Worm (Caenorhabditis elegans): Measurements from ENCODE around the gene frpr-14.
A peak's percentile ranks its signal among the peaks of the same experiment; 100 is the strongest.

frpr-14 gene

ce11 chrII:621141-621540 lies 29.6 kb upstream of the frpr-14 start:
- TF ChIP-seq ref-1 (GFP tag; conservative IDR thresholded peaks at IDR 0.05) (no peak), med-1 (GFP tag; optimal IDR thresholded peaks at IDR 0.05; ENCODE audit: insufficient read depth) (no peak), ztf-23 (GFP tag; IDR thresholded peaks at IDR 0.05) (no peak), cog-1 (tag; optimal IDR thresholded peaks at IDR 0.05) (no peak), T22C8.4 (GFP tag; IDR thresholded peaks at IDR 0.05) (no peak), tab-1 (GFP tag; IDR thresholded peaks at IDR 0.05) (no peak), klf-2 (GFP tag; conservative IDR thresholded peaks at IDR 0.05) (no peak), flt-1 (GFP tag; IDR thresholded peaks at IDR 0.05) (no peak), ztf-29 (GFP tag; IDR thresholded peaks at IDR 0.05) (no peak)

ce11 chrII:622478-622877 lies 28.3 kb upstream of the frpr-14 start:
- TF ChIP-seq cog-1 (tag; optimal IDR thresholded peaks at IDR 0.05) (no peak), ztf-23 (GFP tag; IDR thresholded peaks at IDR 0.05) (no peak), klf-2 (GFP tag; conservative IDR thresholded peaks at IDR 0.05) (no peak), flt-1 (GFP tag; IDR thresholded peaks at IDR 0.05) (0 out of 2 replicates have a peak, but pooled peaks have one; percentile 12), med-1 (GFP tag; optimal IDR thresholded peaks at IDR 0.05; ENCODE audit: insufficient read depth) (no peak), ref-1 (GFP tag; conservative IDR thresholded peaks at IDR 0.05) (no peak), ztf-29 (GFP tag; IDR thresholded peaks at IDR 0.05) (peak; percentile 37; the same call in 1 of the 2 replicates), tab-1 (GFP tag; IDR thresholded peaks at IDR 0.05) (no peak), T22C8.4 (GFP tag; IDR thresholded peaks at IDR 0.05) (no peak)

ce11 chrII:624443-624842 lies 26.3 kb upstream of the frpr-14 start, which contains the start of gene T04B8.5:
Gene T04B8.5 (minus strand): TSS chrII:624543.
- TF ChIP-seq cog-1 (tag; optimal IDR thresholded peaks at IDR 0.05) (no peak), flt-1 (GFP tag; IDR thresholded peaks at IDR 0.05) (no peak), T22C8.4 (GFP tag; IDR thresholded peaks at IDR 0.05) (no peak), klf-2 (GFP tag; conservative IDR thresholded peaks at IDR 0.05) (no peak), ztf-23 (GFP tag; IDR thresholded peaks at IDR 0.05) (no peak), med-1 (GFP tag; optimal IDR thresholded peaks at IDR 0.05; ENCODE audit: insufficient read depth) (no peak), tab-1 (GFP tag; IDR thresholded peaks at IDR 0.05) (no peak), ztf-29 (GFP tag; IDR thresholded peaks at IDR 0.05) (no peak), ref-1 (GFP tag; conservative IDR thresholded peaks at IDR 0.05) (no peak)

ce11 chrII:625926-626325 lies 24.8 kb upstream of the frpr-14 start:
- TF ChIP-seq med-1 (GFP tag; optimal IDR thresholded peaks at IDR 0.05; ENCODE audit: insufficient read depth) (no peak), klf-2 (GFP tag; conservative IDR thresholded peaks at IDR 0.05) (no peak), T22C8.4 (GFP tag; IDR thresholded peaks at IDR 0.05) (no peak), ztf-29 (GFP tag; IDR thresholded peaks at IDR 0.05) (no peak), flt-1 (GFP tag; IDR thresholded peaks at IDR 0.05) (no peak), ztf-23 (GFP tag; IDR thresholded peaks at IDR 0.05) (no peak), ref-1 (GFP tag; conservative IDR thresholded peaks at IDR 0.05) (no peak), tab-1 (GFP tag; IDR thresholded peaks at IDR 0.05) (no peak), cog-1 (tag; optimal IDR thresholded peaks at IDR 0.05) (no peak)

ce11 chrII:627205-627604 lies 23.6 kb upstream of the frpr-14 start, which contains the start of gene arrd-1:
Gene arrd-1 (plus strand): TSS chrII:627505.
- no peak for TF ChIP-seq med-1 (GFP tag; optimal IDR thresholded peaks at IDR 0.05; ENCODE audit: insufficient read depth)
- TF ChIP-seq tab-1 (GFP tag; IDR thresholded peaks at IDR 0.05), result no peak
- TF ChIP-seq T22C8.4 (GFP tag; IDR thresholded peaks at IDR 0.05), result no peak
- TF ChIP-seq flt-1 (GFP tag; IDR thresholded peaks at IDR 0.05), result no peak
- TF ChIP-seq ztf-29 (GFP tag; IDR thresholded peaks at IDR 0.05), result no peak
- TF ChIP-seq ztf-23 (GFP tag; IDR thresholded peaks at IDR 0.05), result no peak
- TF ChIP-seq cog-1 (tag; optimal IDR thresholded peaks at IDR 0.05), result no peak
- TF ChIP-seq klf-2 (GFP tag; conservative IDR thresholded peaks at IDR 0.05), result no peak
- TF ChIP-seq ref-1 (GFP tag; conservative IDR thresholded peaks at IDR 0.05), result no peak

ce11 chrII:627913-628312 lies 22.8 kb upstream of the frpr-14 start:
- TF ChIP-seq cog-1 (tag; optimal IDR thresholded peaks at IDR 0.05) (no peak), ref-1 (GFP tag; conservative IDR thresholded peaks at IDR 0.05) (no peak), klf-2 (GFP tag; conservative IDR thresholded peaks at IDR 0.05) (no peak), flt-1 (GFP tag; IDR thresholded peaks at IDR 0.05) (no peak), ztf-29 (GFP tag; IDR thresholded peaks at IDR 0.05) (no peak), tab-1 (GFP tag; IDR thresholded peaks at IDR 0.05) (no peak), T22C8.4 (GFP tag; IDR thresholded peaks at IDR 0.05) (no peak), med-1 (GFP tag; optimal IDR thresholded peaks at IDR 0.05; ENCODE audit: insufficient read depth) (no peak), ztf-23 (GFP tag; IDR thresholded peaks at IDR 0.05) (no peak)

ce11 chrII:629454-629853 lies 21.3 kb upstream of the frpr-14 start:
- 0 out of 2 replicates have a peak, but pooled peaks have one; percentile 22 for TF ChIP-seq klf-2 (GFP tag; conservative IDR thresholded peaks at IDR 0.05)

- peak; percentile 55; the same call in 1 of the 2 replicates for TF ChIP-seq flt-1 (GFP tag; IDR thresholded peaks at IDR 0.05)
Observed at ce11 chrII:632545-632944, 18.2 kb upstream of the frpr-14 start.

- TF ChIP-seq ztf-23 (GFP tag; IDR thresholded peaks at IDR 0.05) (no peak), ref-1 (GFP tag; conservative IDR thresholded peaks at IDR 0.05) (no peak), ztf-29 (GFP tag; IDR thresholded peaks at IDR 0.05) (no peak), tab-1 (GFP tag; IDR thresholded peaks at IDR 0.05) (no peak), T22C8.4 (GFP tag; IDR thresholded peaks at IDR 0.05) (no peak), cog-1 (tag; optimal IDR thresholded peaks at IDR 0.05) (no peak), klf-2 (GFP tag; conservative IDR thresholded peaks at IDR 0.05) (no peak), med-1 (GFP tag; optimal IDR thresholded peaks at IDR 0.05; ENCODE audit: insufficient read depth) (no peak), flt-1 (GFP tag; IDR thresholded peaks at IDR 0.05) (no peak)
Observed at ce11 chrII:633984-634383, 16.8 kb upstream of the frpr-14 start, which contains the start of gene T04B8.1. Gene T04B8.1 (plus strand): TSS chrII:634284.

- TF ChIP-seq cog-1 (tag; optimal IDR thresholded peaks at IDR 0.05) (no peak), klf-2 (GFP tag; conservative IDR thresholded peaks at IDR 0.05) (no peak), ref-1 (GFP tag; conservative IDR thresholded peaks at IDR 0.05) (no peak), ztf-23 (GFP tag; IDR thresholded peaks at IDR 0.05) (no peak), tab-1 (GFP tag; IDR thresholded peaks at IDR 0.05) (no peak), ztf-29 (GFP tag; IDR thresholded peaks at IDR 0.05) (no peak), T22C8.4 (GFP tag; IDR thresholded peaks at IDR 0.05) (no peak), med-1 (GFP tag; optimal IDR thresholded peaks at IDR 0.05; ENCODE audit: insufficient read depth) (no peak), flt-1 (GFP tag; IDR thresholded peaks at IDR 0.05) (no peak)
Observed at ce11 chrII:639467-639866, 11.3 kb upstream of the frpr-14 start, which contains the start of gene K07E8.6. Gene K07E8.6 (minus strand): TSS chrII:639567.
